1 fruit fly cellular context compared by ENCODE assay signal in the genomic region with DNA sequence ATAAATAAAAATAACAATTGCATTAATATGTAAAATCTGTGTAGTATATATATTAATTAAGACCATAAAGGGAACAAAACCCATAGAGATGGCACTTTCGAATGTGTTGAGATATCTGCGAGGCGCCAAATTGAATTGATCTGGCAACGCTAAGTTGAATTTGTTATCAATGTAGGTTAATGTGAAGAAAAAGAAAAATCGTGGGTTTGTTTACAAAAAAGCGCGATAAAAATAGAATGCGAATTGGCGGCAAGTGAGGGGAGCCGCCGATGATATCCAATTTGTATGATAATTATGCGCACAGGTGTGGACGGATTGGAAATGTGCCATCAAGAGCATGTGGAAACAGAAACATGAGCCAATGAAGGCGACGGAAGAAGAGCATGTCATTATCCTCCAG.
TF ChIP-seq lines count a peak whose summit lies in the region.

No protein-coding gene starts in this region.

TF ChIP-seq in whole organism, embryonic, 481 proteins besides CTCF, POLR2A, EP300 and RAD21 (continued from another document and continues in another):
- TF ChIP-seq CG3847 (GFP tag; IDR thresholded peaks at IDR 0.05; lab: Robert Waterston, UW) = 0 out of 2 replicates have a peak, but pooled peaks have one; percentile 17
- no peak for TF ChIP-seq CkIIα-i1 (GFP tag; IDR thresholded peaks at IDR 0.05; lab: Robert Waterston, UW)
- no peak for TF ChIP-seq CG12155 (GFP tag; optimal IDR thresholded peaks at IDR 0.05; lab: Kevin White, UChicago)
- TF ChIP-seq Neu2 (GFP tag; optimal IDR thresholded peaks at IDR 0.05; lab: Kevin White, UChicago; ENCODE audit: borderline replicate concordance) = no peak
- peak; percentile 18 for TF ChIP-seq Ets97D (GFP tag; optimal IDR thresholded peaks at IDR 0.05; lab: Kevin White, UChicago)
- no peak for TF ChIP-seq CG12104 (GFP tag; optimal IDR thresholded peaks at IDR 0.05; lab: Kevin White, UChicago)
- peak; percentile 82 for TF ChIP-seq Hr3 (GFP tag; optimal IDR thresholded peaks at IDR 0.05; lab: Kevin White, UChicago)
- TF ChIP-seq prd (optimal IDR thresholded peaks at IDR 0.05; lab: Kevin White, UChicago) = no peak
- TF ChIP-seq prd (GFP tag; IDR thresholded peaks at IDR 0.05; lab: Robert Waterston, UW) = no peak
- TF ChIP-seq CG3281 (GFP tag; optimal IDR thresholded peaks at IDR 0.05; lab: Kevin White, UChicago) = no peak
- no peak for TF ChIP-seq trh (GFP tag; optimal IDR thresholded peaks at IDR 0.05; lab: Kevin White, UChicago)
- TF ChIP-seq CG12236 (GFP tag; optimal IDR thresholded peaks at IDR 0.05; lab: Kevin White, UChicago) = no peak
- TF ChIP-seq ham (GFP tag; IDR thresholded peaks at IDR 0.05; lab: Robert Waterston, UW) = no peak
- TF ChIP-seq CG9817 (tag; optimal IDR thresholded peaks at IDR 0.05; lab: Kevin White, UChicago) = no peak
- no peak for TF ChIP-seq vfl (GFP tag; optimal IDR thresholded peaks at IDR 0.05; lab: Kevin White, UChicago)
- no peak for TF ChIP-seq Elba2 (GFP tag; optimal IDR thresholded peaks at IDR 0.05; lab: Kevin White, UChicago)
- TF ChIP-seq hb (GFP tag; IDR thresholded peaks at IDR 0.05; lab: Robert Waterston, UW; ENCODE audit: partially characterized antibody) = no peak
- no peak for TF ChIP-seq CG9932 (GFP tag; IDR thresholded peaks at IDR 0.05; lab: Robert Waterston, UW)
- TF ChIP-seq CG10321 (GFP tag; IDR thresholded peaks at IDR 0.05; lab: Robert Waterston, UW) = no peak
- no peak for TF ChIP-seq CG12744 (GFP tag; optimal IDR thresholded peaks at IDR 0.05; lab: Kevin White, UChicago)
- TF ChIP-seq CG11696 (GFP tag; IDR thresholded peaks at IDR 0.05; lab: Robert Waterston, UW) = no peak
- no peak for TF ChIP-seq CG2678 (tag; optimal IDR thresholded peaks at IDR 0.05; lab: Kevin White, UChicago)
- TF ChIP-seq zen2 (GFP tag; IDR thresholded peaks at IDR 0.05; lab: Robert Waterston, UW; ENCODE audit: partially characterized antibody) = no peak
- TF ChIP-seq usp (GFP tag; optimal IDR thresholded peaks at IDR 0.05; lab: Kevin White, UChicago) = no peak
- TF ChIP-seq CG8089 (GFP tag; optimal IDR thresholded peaks at IDR 0.05; lab: Kevin White, UChicago) = no peak
- no peak for TF ChIP-seq br (optimal IDR thresholded peaks at IDR 0.05; lab: Kevin White, UChicago)
- no peak; the same call in 2 of the 3 replicates for TF ChIP-seq CG16813 (GFP tag; IDR thresholded peaks at IDR 0.05; lab: Robert Waterston, UW; ENCODE audit: partially characterized antibody)
- TF ChIP-seq ac (GFP tag; optimal IDR thresholded peaks at IDR 0.05; lab: Kevin White, UChicago) = no peak
- TF ChIP-seq CG12769 (tag; optimal IDR thresholded peaks at IDR 0.05; lab: Kevin White, UChicago) = no peak
- peak; percentile 46 for TF ChIP-seq CG34224 (GFP tag; IDR thresholded peaks at IDR 0.05; lab: Robert Waterston, UW; ENCODE audit: partially characterized antibody)
- TF ChIP-seq az2 (GFP tag; optimal IDR thresholded peaks at IDR 0.05; lab: Kevin White, UChicago) = no peak
- no peak for TF ChIP-seq onecut (GFP tag; IDR thresholded peaks at IDR 0.05; lab: Robert Waterston, UW)
- TF ChIP-seq chinmo (GFP tag; IDR thresholded peaks at IDR 0.05; lab: Robert Waterston, UW; ENCODE audit: partially characterized antibody) = no peak
- TF ChIP-seq CG4404 (GFP tag; IDR thresholded peaks at IDR 0.05; lab: Robert Waterston, UW) = no peak
- TF ChIP-seq Sry-δ (GFP tag; optimal IDR thresholded peaks at IDR 0.05; lab: Kevin White, UChicago) = peak; percentile 80
- no peak for TF ChIP-seq twi (tag; optimal IDR thresholded peaks at IDR 0.05; lab: Kevin White, UChicago)
- peak; percentile 31 for TF ChIP-seq nau (GFP tag; optimal IDR thresholded peaks at IDR 0.05; lab: Kevin White, UChicago)
- TF ChIP-seq CG6175 (GFP tag; IDR thresholded peaks at IDR 0.05; lab: Robert Waterston, UW) = no peak
- TF ChIP-seq seq (GFP tag; IDR thresholded peaks at IDR 0.05; lab: Robert Waterston, UW) = no peak
- no peak for TF ChIP-seq CG34376 (GFP tag; optimal IDR thresholded peaks at IDR 0.05; lab: Kevin White, UChicago)
- peak; percentile 34; the same call in 1 of the 2 replicates for TF ChIP-seq MBD-R2 (GFP tag; IDR thresholded peaks at IDR 0.05; lab: Robert Waterston, UW)
- no peak for TF ChIP-seq nmo (GFP tag; optimal IDR thresholded peaks at IDR 0.05; lab: Kevin White, UChicago)
- no peak for TF ChIP-seq ara (GFP tag; IDR thresholded peaks at IDR 0.05; lab: Robert Waterston, UW)
- no peak for TF ChIP-seq CG11456 (GFP tag; IDR thresholded peaks at IDR 0.05; lab: Robert Waterston, UW)
- TF ChIP-seq CG17612 (GFP tag; IDR thresholded peaks at IDR 0.05; lab: Robert Waterston, UW) = no peak
- TF ChIP-seq emc (GFP tag; optimal IDR thresholded peaks at IDR 0.05; lab: Kevin White, UChicago) = no peak
- TF ChIP-seq NC2β (GFP tag; optimal IDR thresholded peaks at IDR 0.05; lab: Kevin White, UChicago) = no peak
- no peak for TF ChIP-seq Ssrp (tag; optimal IDR thresholded peaks at IDR 0.05; lab: Kevin White, UChicago)
- TF ChIP-seq CG14050 (GFP tag; IDR thresholded peaks at IDR 0.05; lab: Robert Waterston, UW) = no peak
- TF ChIP-seq Lim3 (GFP tag; IDR thresholded peaks at IDR 0.05; lab: Robert Waterston, UW) = no peak
- no peak for TF ChIP-seq cad (GFP tag; optimal IDR thresholded peaks at IDR 0.05; lab: Kevin White, UChicago)
- no peak for TF ChIP-seq CG4424 (GFP tag; optimal IDR thresholded peaks at IDR 0.05; lab: Kevin White, UChicago)
- TF ChIP-seq CG2199 (GFP tag; IDR thresholded peaks at IDR 0.05; lab: Robert Waterston, UW) = no peak
- peak; percentile 21; the same call in 1 of the 3 replicates for TF ChIP-seq HLH4C (GFP tag; IDR thresholded peaks at IDR 0.05; lab: Robert Waterston, UW; ENCODE audit: partially characterized antibody)
- TF ChIP-seq CG31441 (GFP tag; IDR thresholded peaks at IDR 0.05; lab: Robert Waterston, UW) = no peak
- no peak for TF ChIP-seq Kr (GFP tag; optimal IDR thresholded peaks at IDR 0.05; lab: Kevin White, UChicago)
- no peak for TF ChIP-seq Hey (tag; optimal IDR thresholded peaks at IDR 0.05; lab: Kevin White, UChicago)
- no peak for TF ChIP-seq CG18262 (tag; optimal IDR thresholded peaks at IDR 0.05; lab: Kevin White, UChicago)
- TF ChIP-seq CG6854 (GFP tag; optimal IDR thresholded peaks at IDR 0.05; lab: Kevin White, UChicago) = no peak
- no peak for TF ChIP-seq CG11093 (GFP tag; IDR thresholded peaks at IDR 0.05; lab: Robert Waterston, UW)
- TF ChIP-seq salm (tag; optimal IDR thresholded peaks at IDR 0.05; lab: Kevin White, UChicago) = no peak
- TF ChIP-seq CG17361 (GFP tag; IDR thresholded peaks at IDR 0.05; lab: Robert Waterston, UW) = no peak
- TF ChIP-seq CG16815 (GFP tag; optimal IDR thresholded peaks at IDR 0.05; lab: Kevin White, UChicago) = no peak
- TF ChIP-seq pb (GFP tag; optimal IDR thresholded peaks at IDR 0.05; lab: Kevin White, UChicago) = no peak
- no peak for TF ChIP-seq CG10959 (GFP tag; IDR thresholded peaks at IDR 0.05; lab: Robert Waterston, UW)
- TF ChIP-seq CG4707 (GFP tag; optimal IDR thresholded peaks at IDR 0.05; lab: Kevin White, UChicago) = no peak
- peak; percentile 75 for TF ChIP-seq exex (tag; optimal IDR thresholded peaks at IDR 0.05; lab: Kevin White, UChicago)
- peak; percentile 67; the same call in 2 of the 3 replicates for TF ChIP-seq so (GFP tag; IDR thresholded peaks at IDR 0.05; lab: Robert Waterston, UW)
- TF ChIP-seq Dfd (GFP tag; optimal IDR thresholded peaks at IDR 0.05; lab: Kevin White, UChicago) = no peak
- peak; percentile 75 for TF ChIP-seq stwl (tag; optimal IDR thresholded peaks at IDR 0.05; lab: Kevin White, UChicago)
- no peak for TF ChIP-seq CG14860 (GFP tag; IDR thresholded peaks at IDR 0.05; lab: Robert Waterston, UW; ENCODE audit: partially characterized antibody)
- peak; percentile 63 for TF ChIP-seq BEAF-32 (GFP tag; optimal IDR thresholded peaks at IDR 0.05; lab: Kevin White, UChicago)
- TF ChIP-seq CG2712 (tag; optimal IDR thresholded peaks at IDR 0.05; lab: Kevin White, UChicago) = no peak
- TF ChIP-seq CG1602 (GFP tag; optimal IDR thresholded peaks at IDR 0.05; lab: Kevin White, UChicago) = no peak
- TF ChIP-seq mirr (GFP tag; optimal IDR thresholded peaks at IDR 0.05; lab: Kevin White, UChicago) = no peak
- TF ChIP-seq Dref (GFP tag; IDR thresholded peaks at IDR 0.05; lab: Robert Waterston, UW) = peak; percentile 55
- TF ChIP-seq CG33557 (GFP tag; optimal IDR thresholded peaks at IDR 0.05; lab: Kevin White, UChicago) = no peak
- peak; percentile 1 for TF ChIP-seq CG10267 (tag; optimal IDR thresholded peaks at IDR 0.05; lab: Kevin White, UChicago)
- TF ChIP-seq CG8924 (tag; optimal IDR thresholded peaks at IDR 0.05; lab: Kevin White, UChicago) = no peak
- TF ChIP-seq CG3995 (GFP tag; optimal IDR thresholded peaks at IDR 0.05; lab: Kevin White, UChicago) = no peak
- no peak for TF ChIP-seq gsb-n (tag; optimal IDR thresholded peaks at IDR 0.05; lab: Kevin White, UChicago)
- no peak for TF ChIP-seq Mes4 (GFP tag; optimal IDR thresholded peaks at IDR 0.05; lab: Kevin White, UChicago)
- TF ChIP-seq Sin3A (optimal IDR thresholded peaks at IDR 0.05; lab: Kevin White, UChicago) = no peak
- no peak for TF ChIP-seq CG31365 (tag; optimal IDR thresholded peaks at IDR 0.05; lab: Kevin White, UChicago)
- TF ChIP-seq Rx (GFP tag; IDR thresholded peaks at IDR 0.05; lab: Robert Waterston, UW) = no peak
- TF ChIP-seq CG11085 (GFP tag; IDR thresholded peaks at IDR 0.05; lab: Robert Waterston, UW) = no peak
- TF ChIP-seq CG3407 (GFP tag; optimal IDR thresholded peaks at IDR 0.05; lab: Kevin White, UChicago) = no peak
- TF ChIP-seq pita (GFP tag; optimal IDR thresholded peaks at IDR 0.05; lab: Kevin White, UChicago) = no peak
- peak; percentile 64; the same call in 3 of the 4 replicates for TF ChIP-seq Dll (GFP tag; IDR thresholded peaks at IDR 0.05; lab: Robert Waterston, UW; ENCODE audit: partially characterized antibody)
- no peak for TF ChIP-seq Abd-B (GFP tag; optimal IDR thresholded peaks at IDR 0.05; lab: Kevin White, UChicago)
- TF ChIP-seq Jarid2 (GFP tag; optimal IDR thresholded peaks at IDR 0.05; lab: Kevin White, UChicago) = no peak
- TF ChIP-seq Vsx1 (GFP tag; optimal IDR thresholded peaks at IDR 0.05; lab: Kevin White, UChicago) = no peak
- TF ChIP-seq shn (GFP tag; optimal IDR thresholded peaks at IDR 0.05; lab: Kevin White, UChicago) = no peak
- TF ChIP-seq CG6791 (GFP tag; IDR thresholded peaks at IDR 0.05; lab: Robert Waterston, UW; ENCODE audit: partially characterized antibody) = peak; percentile 42; the same call in 1 of the 3 replicates
- no peak for TF ChIP-seq Ptx1 (GFP tag; IDR thresholded peaks at IDR 0.05; lab: Robert Waterston, UW)
- TF ChIP-seq vnd (GFP tag; IDR thresholded peaks at IDR 0.05; lab: Robert Waterston, UW; ENCODE audit: partially characterized antibody) = no peak
- TF ChIP-seq CG7839 (tag; optimal IDR thresholded peaks at IDR 0.05; lab: Kevin White, UChicago) = no peak
- no peak for TF ChIP-seq D (optimal IDR thresholded peaks at IDR 0.05; lab: Kevin White, UChicago)
- no peak for TF ChIP-seq D (GFP tag; optimal IDR thresholded peaks at IDR 0.05; lab: Kevin White, UChicago)
- no peak for TF ChIP-seq CG7987 (GFP tag; optimal IDR thresholded peaks at IDR 0.05; lab: Kevin White, UChicago)
- TF ChIP-seq Lpt (GFP tag; optimal IDR thresholded peaks at IDR 0.05; lab: Kevin White, UChicago) = no peak
- no peak for TF ChIP-seq CG15073 (GFP tag; optimal IDR thresholded peaks at IDR 0.05; lab: Kevin White, UChicago)
- TF ChIP-seq CG13287 (GFP tag; IDR thresholded peaks at IDR 0.05; lab: Robert Waterston, UW; ENCODE audit: partially characterized antibody) = peak; percentile 74
- TF ChIP-seq CG42726 (GFP tag; IDR thresholded peaks at IDR 0.05; lab: Robert Waterston, UW; ENCODE audit: partially characterized antibody) = no peak
- no peak for TF ChIP-seq CG6272 (GFP tag; IDR thresholded peaks at IDR 0.05; lab: Robert Waterston, UW)
- peak; percentile 26 for TF ChIP-seq HmgZ (tag; optimal IDR thresholded peaks at IDR 0.05; lab: Kevin White, UChicago)
- no peak for TF ChIP-seq Dek (tag; optimal IDR thresholded peaks at IDR 0.05; lab: Kevin White, UChicago)
- no peak for TF ChIP-seq CoRest (tag; optimal IDR thresholded peaks at IDR 0.05; lab: Kevin White, UChicago)
- TF ChIP-seq knrl (GFP tag; IDR thresholded peaks at IDR 0.05; lab: Robert Waterston, UW; ENCODE audit: partially characterized antibody) = peak; percentile 6; the same call in 1 of the 3 replicates
- TF ChIP-seq D19B (GFP tag; optimal IDR thresholded peaks at IDR 0.05; lab: Kevin White, UChicago) = no peak
- no peak for TF ChIP-seq NC2α (GFP tag; optimal IDR thresholded peaks at IDR 0.05; lab: Kevin White, UChicago)
- peak; percentile 26 for TF ChIP-seq sug (tag; optimal IDR thresholded peaks at IDR 0.05; lab: Kevin White, UChicago)
- TF ChIP-seq bsh (GFP tag; optimal IDR thresholded peaks at IDR 0.05; lab: Kevin White, UChicago) = no peak
- no peak for TF ChIP-seq Trl (optimal IDR thresholded peaks at IDR 0.05; lab: Kevin White, UChicago)
- no peak for TF ChIP-seq Trl (GFP tag; optimal IDR thresholded peaks at IDR 0.05; lab: Kevin White, UChicago)
- TF ChIP-seq Fer2 (tag; optimal IDR thresholded peaks at IDR 0.05; lab: Kevin White, UChicago) = no peak
- no peak for TF ChIP-seq NfI (GFP tag; optimal IDR thresholded peaks at IDR 0.05; lab: Kevin White, UChicago)
- no peak for TF ChIP-seq CG4282 (GFP tag; optimal IDR thresholded peaks at IDR 0.05; lab: Kevin White, UChicago)
- no peak for TF ChIP-seq chm (GFP tag; IDR thresholded peaks at IDR 0.05; lab: Robert Waterston, UW)
- TF ChIP-seq CG18599 (GFP tag; optimal IDR thresholded peaks at IDR 0.05; lab: Kevin White, UChicago) = no peak
- no peak for TF ChIP-seq CG3838 (GFP tag; optimal IDR thresholded peaks at IDR 0.05; lab: Kevin White, UChicago)
- peak; percentile 49 for TF ChIP-seq lbe (GFP tag; optimal IDR thresholded peaks at IDR 0.05; lab: Kevin White, UChicago)
- no peak for TF ChIP-seq CG6654 (GFP tag; optimal IDR thresholded peaks at IDR 0.05; lab: Kevin White, UChicago)
- TF ChIP-seq nerfin-2 (GFP tag; IDR thresholded peaks at IDR 0.05; lab: Robert Waterston, UW; ENCODE audit: partially characterized antibody) = peak; percentile 11; the same call in 1 of the 2 replicates
- no peak for TF ChIP-seq Bteb2 (GFP tag; optimal IDR thresholded peaks at IDR 0.05; lab: Kevin White, UChicago)
- no peak for TF ChIP-seq unpg (GFP tag; optimal IDR thresholded peaks at IDR 0.05; lab: Kevin White, UChicago)
- no peak for TF ChIP-seq Oli (tag; optimal IDR thresholded peaks at IDR 0.05; lab: Kevin White, UChicago)
- TF ChIP-seq CG17802 (tag; optimal IDR thresholded peaks at IDR 0.05; lab: Kevin White, UChicago) = no peak
- TF ChIP-seq her (GFP tag; optimal IDR thresholded peaks at IDR 0.05; lab: Kevin White, UChicago) = no peak
- no peak for TF ChIP-seq Xrp1 (GFP tag; IDR thresholded peaks at IDR 0.05; lab: Robert Waterston, UW)
- TF ChIP-seq CG17912 (GFP tag; optimal IDR thresholded peaks at IDR 0.05; lab: Kevin White, UChicago) = no peak
